Worm (Caenorhabditis elegans): ENCODE data around the gene tag-52.

Gene tag-52

DNA sequence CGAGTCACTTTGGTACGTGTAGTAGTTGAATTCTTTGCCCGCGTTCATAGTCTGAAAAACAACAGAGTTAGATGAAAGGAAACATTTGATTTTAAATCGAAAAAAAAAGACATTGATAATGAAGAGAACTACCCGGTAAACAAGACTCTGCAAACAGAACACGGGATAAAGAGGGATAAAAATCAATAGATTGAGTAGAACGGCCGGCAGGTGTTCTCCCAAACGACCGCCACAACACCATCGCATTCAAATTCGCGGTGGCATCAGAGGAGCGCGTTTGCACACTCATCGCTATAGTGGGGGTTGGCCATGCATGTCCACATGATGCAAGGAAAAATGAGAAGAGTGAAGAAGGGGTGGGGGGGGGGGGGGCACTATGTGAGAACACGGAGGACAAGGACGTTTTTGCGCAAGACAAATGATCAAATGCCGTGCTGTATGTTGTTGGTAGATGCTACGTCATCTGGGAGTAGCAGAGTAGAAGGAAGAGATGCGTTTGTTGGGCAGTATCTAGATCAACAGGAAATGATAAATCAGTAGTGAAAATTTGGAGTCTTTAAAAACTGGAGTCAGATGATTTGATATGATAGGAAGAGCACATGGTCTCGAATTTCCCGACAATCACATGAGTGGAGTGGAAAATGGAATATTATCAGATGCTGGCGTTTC lies at the start of gene tag-52:
Gene tag-52 (minus strand): TSS at position 51 of the 669 bp plus-strand sequence.
- TF ChIP-seq flt-1 (GFP tag; IDR thresholded peaks at IDR 0.05) = 0 out of 2 replicates have a peak, but pooled peaks have one; percentile 64
- no peak for TF ChIP-seq T22C8.4 (GFP tag; IDR thresholded peaks at IDR 0.05)

DNA sequence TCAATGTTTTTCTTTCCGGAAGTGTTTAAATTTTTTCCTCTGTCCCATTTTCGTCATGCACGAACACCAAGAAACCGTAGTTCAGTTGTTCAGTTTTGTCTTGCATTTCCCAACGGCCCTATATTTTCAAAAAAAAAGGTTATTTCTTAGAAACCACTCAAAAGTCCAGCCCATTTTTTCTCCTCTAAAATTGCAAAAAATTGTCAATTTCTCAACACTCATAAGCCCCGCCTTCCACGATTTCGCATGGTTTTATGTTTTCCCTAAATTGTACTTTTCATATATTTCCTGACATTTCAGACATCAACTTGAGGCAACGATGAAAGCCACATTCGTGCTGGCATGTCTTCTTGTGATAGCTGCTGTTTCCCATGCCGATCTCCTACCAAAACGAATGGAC lies 48.9 kb upstream of the tag-52 start, which contains the start of gene nlp-1:
Gene nlp-1 (plus strand): TSS at position 301 of the 400 bp plus-strand sequence.
- TF ChIP-seq T22C8.4 (GFP tag; IDR thresholded peaks at IDR 0.05) (no peak), ref-1 (GFP tag; conservative IDR thresholded peaks at IDR 0.05) (no peak), klf-2 (GFP tag; conservative IDR thresholded peaks at IDR 0.05) (no peak), tab-1 (GFP tag; IDR thresholded peaks at IDR 0.05) (no peak), cog-1 (tag; optimal IDR thresholded peaks at IDR 0.05) (no peak), ztf-29 (GFP tag; IDR thresholded peaks at IDR 0.05) (no peak), med-1 (GFP tag; optimal IDR thresholded peaks at IDR 0.05; ENCODE audit: insufficient read depth) (no peak), ztf-23 (GFP tag; IDR thresholded peaks at IDR 0.05) (no peak), flt-1 (GFP tag; IDR thresholded peaks at IDR 0.05) (no peak)

DNA sequence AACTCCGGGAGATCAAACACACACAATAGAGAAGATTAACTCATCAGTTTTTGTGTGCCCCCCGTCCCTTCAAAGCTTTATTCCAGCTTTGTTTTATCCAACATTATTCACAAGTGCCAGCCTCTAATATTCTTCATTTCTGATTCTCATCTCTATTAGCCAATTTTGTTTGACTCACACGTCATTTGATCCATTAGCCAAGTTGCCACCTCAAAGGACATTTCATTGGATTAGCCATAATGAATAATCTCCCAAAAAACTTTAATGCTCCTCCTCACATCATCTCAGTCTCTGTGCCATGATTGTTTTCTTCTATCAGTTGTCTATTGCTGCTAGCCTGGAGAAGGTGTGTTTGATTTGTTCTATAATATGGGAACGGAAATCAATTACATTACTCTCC lies 47.1 kb upstream of the tag-52 start:
- no peak for TF ChIP-seq klf-2 (GFP tag; conservative IDR thresholded peaks at IDR 0.05)
- no peak for TF ChIP-seq med-1 (GFP tag; optimal IDR thresholded peaks at IDR 0.05; ENCODE audit: insufficient read depth)
- no peak for TF ChIP-seq ztf-23 (GFP tag; IDR thresholded peaks at IDR 0.05)
- no peak for TF ChIP-seq cog-1 (tag; optimal IDR thresholded peaks at IDR 0.05)
- TF ChIP-seq ref-1 (GFP tag; conservative IDR thresholded peaks at IDR 0.05) = no peak
- no peak for TF ChIP-seq T22C8.4 (GFP tag; IDR thresholded peaks at IDR 0.05)
- no peak for TF ChIP-seq ztf-29 (GFP tag; IDR thresholded peaks at IDR 0.05)
- no peak for TF ChIP-seq flt-1 (GFP tag; IDR thresholded peaks at IDR 0.05)
- no peak for TF ChIP-seq tab-1 (GFP tag; IDR thresholded peaks at IDR 0.05)

DNA sequence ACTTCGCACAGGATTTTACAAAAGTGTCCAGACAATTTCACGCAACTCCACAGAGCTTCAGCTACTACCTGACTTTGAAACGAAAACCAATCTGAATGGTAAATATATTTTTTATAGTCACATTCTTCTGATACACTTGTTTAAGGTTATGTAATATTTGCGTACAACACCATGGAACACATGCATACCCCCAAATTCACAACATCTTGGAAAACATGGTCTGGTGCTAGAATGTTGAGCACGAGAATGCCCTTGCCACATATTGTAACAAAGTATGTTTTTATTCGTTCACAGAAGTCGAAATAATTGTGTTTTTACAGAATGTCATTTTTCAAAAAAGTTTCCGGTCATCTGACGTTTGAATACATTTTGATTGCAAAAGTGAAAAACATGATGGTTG lies 37.5 kb upstream of the tag-52 start:
- TF ChIP-seq cog-1 (tag; optimal IDR thresholded peaks at IDR 0.05) (no peak), ref-1 (GFP tag; conservative IDR thresholded peaks at IDR 0.05) (no peak), T22C8.4 (GFP tag; IDR thresholded peaks at IDR 0.05) (no peak), klf-2 (GFP tag; conservative IDR thresholded peaks at IDR 0.05) (no peak), tab-1 (GFP tag; IDR thresholded peaks at IDR 0.05) (no peak), flt-1 (GFP tag; IDR thresholded peaks at IDR 0.05) (no peak), ztf-29 (GFP tag; IDR thresholded peaks at IDR 0.05) (no peak), ztf-23 (GFP tag; IDR thresholded peaks at IDR 0.05) (no peak)

DNA sequence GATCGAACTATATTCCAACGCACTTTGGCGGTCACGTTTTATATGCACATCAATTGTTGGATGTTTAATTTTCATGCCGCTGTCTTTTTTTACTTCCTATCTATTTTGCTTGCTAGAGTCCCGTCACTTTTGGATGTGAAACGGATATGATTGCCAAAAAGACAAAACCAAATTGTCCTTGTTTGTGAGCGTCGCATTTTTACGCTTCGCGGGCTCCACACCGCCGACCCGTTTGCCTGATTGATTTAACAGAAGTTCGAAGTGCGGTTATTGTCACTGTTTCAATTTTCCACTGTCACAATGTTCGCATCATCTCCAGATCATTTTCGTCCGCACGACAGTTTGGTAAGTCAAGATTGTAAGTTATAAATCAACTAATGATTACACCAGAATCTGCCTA lies 36.4 kb upstream of the tag-52 start, which contains the start of gene C01C4.2:
Gene C01C4.2 (plus strand): TSS at position 301 of the 400 bp plus-strand sequence.
- TF ChIP-seq tab-1 (GFP tag; IDR thresholded peaks at IDR 0.05) (no peak), med-1 (GFP tag; optimal IDR thresholded peaks at IDR 0.05; ENCODE audit: insufficient read depth) (no peak), ztf-23 (GFP tag; IDR thresholded peaks at IDR 0.05) (no peak), ref-1 (GFP tag; conservative IDR thresholded peaks at IDR 0.05) (no peak), klf-2 (GFP tag; conservative IDR thresholded peaks at IDR 0.05) (no peak), flt-1 (GFP tag; IDR thresholded peaks at IDR 0.05) (no peak), T22C8.4 (GFP tag; IDR thresholded peaks at IDR 0.05) (no peak), ztf-29 (GFP tag; IDR thresholded peaks at IDR 0.05) (no peak)

- no peak for TF ChIP-seq ref-1 (GFP tag; conservative IDR thresholded peaks at IDR 0.05)
- TF ChIP-seq flt-1 (GFP tag; IDR thresholded peaks at IDR 0.05) = no peak
- TF ChIP-seq cog-1 (tag; optimal IDR thresholded peaks at IDR 0.05) = no peak
- TF ChIP-seq tab-1 (GFP tag; IDR thresholded peaks at IDR 0.05) = no peak
- TF ChIP-seq ztf-23 (GFP tag; IDR thresholded peaks at IDR 0.05) = no peak
- no peak for TF ChIP-seq med-1 (GFP tag; optimal IDR thresholded peaks at IDR 0.05; ENCODE audit: insufficient read depth)
- no peak for TF ChIP-seq klf-2 (GFP tag; conservative IDR thresholded peaks at IDR 0.05)
- no peak for TF ChIP-seq ztf-29 (GFP tag; IDR thresholded peaks at IDR 0.05)
- no peak for TF ChIP-seq T22C8.4 (GFP tag; IDR thresholded peaks at IDR 0.05)
Measured at ce11 chrX:3711581-3712101, 33.3 kb upstream of the tag-52 start.

DNA sequence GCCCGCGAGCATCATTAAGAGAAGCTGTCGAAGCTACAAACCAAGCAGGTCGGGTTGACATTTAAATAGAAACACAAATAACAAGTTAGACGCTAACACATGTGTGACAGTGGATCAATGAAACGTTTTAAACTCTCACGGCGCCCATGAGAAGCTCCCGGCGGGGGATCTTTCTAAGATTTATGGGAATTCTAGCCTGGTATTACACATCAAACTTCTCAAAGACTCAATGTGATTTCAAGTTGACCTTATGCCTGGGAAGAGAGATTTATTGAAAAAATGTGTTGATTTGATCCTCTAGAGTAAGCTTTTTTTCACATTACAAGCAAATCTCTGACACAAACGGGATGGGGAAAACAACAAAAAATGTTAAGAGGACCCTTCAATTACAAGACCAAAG lies 31.4 kb upstream of the tag-52 start:
- TF ChIP-seq tab-1 (GFP tag; IDR thresholded peaks at IDR 0.05) = no peak
- no peak for TF ChIP-seq ztf-23 (GFP tag; IDR thresholded peaks at IDR 0.05)
- no peak for TF ChIP-seq ztf-29 (GFP tag; IDR thresholded peaks at IDR 0.05)
- no peak for TF ChIP-seq T22C8.4 (GFP tag; IDR thresholded peaks at IDR 0.05)
- TF ChIP-seq ref-1 (GFP tag; conservative IDR thresholded peaks at IDR 0.05) = no peak
- TF ChIP-seq flt-1 (GFP tag; IDR thresholded peaks at IDR 0.05) = no peak
- TF ChIP-seq klf-2 (GFP tag; conservative IDR thresholded peaks at IDR 0.05) = no peak
- no peak for TF ChIP-seq med-1 (GFP tag; optimal IDR thresholded peaks at IDR 0.05; ENCODE audit: insufficient read depth)
- TF ChIP-seq cog-1 (tag; optimal IDR thresholded peaks at IDR 0.05) = no peak

DNA sequence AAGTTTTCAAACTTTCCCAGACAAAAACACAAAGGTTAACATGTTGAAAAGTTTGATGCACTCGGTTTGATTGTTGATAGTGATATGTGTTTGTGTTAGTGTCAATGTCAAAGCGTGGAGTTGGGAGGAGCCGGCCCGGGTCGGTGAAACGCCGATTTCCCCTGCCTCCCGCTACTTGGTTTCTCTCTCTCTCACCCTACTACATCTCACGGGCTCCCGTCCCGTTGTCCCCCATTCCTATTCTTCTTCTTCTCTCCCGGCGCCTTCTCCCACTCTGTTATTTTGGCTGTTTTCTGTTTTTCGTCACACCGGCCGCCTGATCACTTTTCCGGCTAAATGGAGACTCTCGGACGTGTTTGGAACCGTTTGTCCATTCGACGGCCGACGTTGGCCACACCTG lies 28.0 kb upstream of the tag-52 start:
- TF ChIP-seq tab-1 (GFP tag; IDR thresholded peaks at IDR 0.05) (no peak), T22C8.4 (GFP tag; IDR thresholded peaks at IDR 0.05) (no peak), klf-2 (GFP tag; conservative IDR thresholded peaks at IDR 0.05) (no peak), cog-1 (tag; optimal IDR thresholded peaks at IDR 0.05) (no peak), flt-1 (GFP tag; IDR thresholded peaks at IDR 0.05) (no peak), med-1 (GFP tag; optimal IDR thresholded peaks at IDR 0.05; ENCODE audit: insufficient read depth) (no peak), ztf-23 (GFP tag; IDR thresholded peaks at IDR 0.05) (no peak), ztf-29 (GFP tag; IDR thresholded peaks at IDR 0.05) (no peak), ref-1 (GFP tag; conservative IDR thresholded peaks at IDR 0.05) (no peak)

DNA sequence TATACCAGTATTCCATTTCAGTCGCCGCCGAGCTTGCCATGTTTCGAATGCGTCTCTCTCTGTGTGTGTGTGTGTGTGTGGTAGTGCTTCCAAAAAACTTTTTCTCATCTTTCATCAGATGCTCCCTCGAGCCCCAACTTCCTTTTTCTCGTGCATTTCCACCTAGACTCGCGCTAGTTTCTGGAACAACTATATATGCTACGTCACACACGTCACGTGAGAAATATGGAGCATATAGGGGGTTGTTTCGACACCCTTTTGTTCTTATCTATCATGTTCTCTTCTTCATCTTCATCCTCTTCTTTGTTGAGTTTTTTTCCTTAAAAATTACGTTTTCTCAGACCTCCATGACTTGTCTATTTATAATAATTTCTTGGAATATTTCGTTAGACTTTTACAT lies 27.0 kb upstream of the tag-52 start:
- TF ChIP-seq tab-1 (GFP tag; IDR thresholded peaks at IDR 0.05) = no peak
- no peak for TF ChIP-seq med-1 (GFP tag; optimal IDR thresholded peaks at IDR 0.05; ENCODE audit: insufficient read depth)
- TF ChIP-seq cog-1 (tag; optimal IDR thresholded peaks at IDR 0.05) = no peak
- TF ChIP-seq ref-1 (GFP tag; conservative IDR thresholded peaks at IDR 0.05) = no peak
- no peak for TF ChIP-seq klf-2 (GFP tag; conservative IDR thresholded peaks at IDR 0.05)
- no peak for TF ChIP-seq ztf-23 (GFP tag; IDR thresholded peaks at IDR 0.05)
- TF ChIP-seq ztf-29 (GFP tag; IDR thresholded peaks at IDR 0.05) = no peak
- no peak for TF ChIP-seq flt-1 (GFP tag; IDR thresholded peaks at IDR 0.05)
- no peak for TF ChIP-seq T22C8.4 (GFP tag; IDR thresholded peaks at IDR 0.05)
